Fruit fly (Drosophila melanogaster) whole organism, pupa: ENCODE results near the gene Sirt4.

Source experiments
- CG10348 ChIP-seq: fragments of 200-800 bp; sonication (Bioruptor generic); IDR thresholded peaks from 2 replicates; pipeline ENCODE4 v1.3.6; 2022; ENCODE audit warnings: missing biosample characterization, missing genetic modification characterization
- CG12605 ChIP-seq: fragments of 200-800 bp; sonication (Bioruptor generic); IDR thresholded peaks from 2 replicates; pipeline ENCODE4 v1.3.6; 2022; ENCODE audit warnings: missing biosample characterization, missing genetic modification characterization
- CG13204 ChIP-seq: fragments of 200-800 bp; sonication (Bioruptor generic); optimal IDR thresholded peaks from 2 replicates; lab custom pipeline; 2018; ENCODE audit warnings: missing biosample characterization, mild to moderate bottlenecking, missing genetic modification characterization, moderate library complexity
- CG14655 ChIP-seq: fragments of 200-800 bp; sonication (Bioruptor generic); optimal IDR thresholded peaks from 3 replicates; lab custom pipeline; 2017; ENCODE audit warnings: mild to moderate bottlenecking, missing biosample characterization, missing genetic modification reagents, missing genetic modification characterization
- CG15710 ChIP-seq: fragments of 200-800 bp; sonication (Bioruptor generic); optimal IDR thresholded peaks from 2 replicates; lab custom pipeline; 2018; ENCODE audit warnings: missing biosample characterization, mild to moderate bottlenecking, missing genetic modification characterization, moderate library complexity
- CG17806 ChIP-seq: fragments of 200-800 bp; sonication (Bioruptor generic); optimal IDR thresholded peaks from 2 replicates; lab custom pipeline; 2018; ENCODE audit warnings: missing biosample characterization, mild to moderate bottlenecking, missing genetic modification characterization, moderate library complexity
- CG32121 ChIP-seq: fragments of 200-800 bp; sonication (Bioruptor generic); IDR thresholded peaks from 2 replicates; pipeline ENCODE4 v1.3.6; 2022; ENCODE audit warnings: missing biosample characterization, missing genetic modification characterization
- CG34367 ChIP-seq: fragments of 200-800 bp; sonication (Bioruptor generic); optimal IDR thresholded peaks from 2 replicates; lab custom pipeline; 2018; ENCODE audit warnings: missing biosample characterization, mild to moderate bottlenecking, missing genetic modification characterization
- CG4496 ChIP-seq: fragments of 200-800 bp; sonication (Bioruptor generic); IDR thresholded peaks from 3 replicates; pipeline ENCODE4 v1.3.6; 2022; ENCODE audit warnings: missing biosample characterization, missing genetic modification characterization
- CG8159 ChIP-seq: fragments of 200-800 bp; sonication (Bioruptor generic); optimal IDR thresholded peaks from 3 replicates; lab custom pipeline; 2018; ENCODE audit warnings: missing biosample characterization, mild to moderate bottlenecking, missing genetic modification characterization, moderate library complexity
- CG8301 ChIP-seq: fragments of 200-800 bp; sonication (Bioruptor generic); optimal IDR thresholded peaks from 2 replicates; lab custom pipeline; 2018; ENCODE audit warnings: missing biosample characterization, mild to moderate bottlenecking, missing genetic modification characterization
- CG9948 ChIP-seq: fragments of 200-800 bp; sonication (Bioruptor generic); optimal IDR thresholded peaks from 2 replicates; lab custom pipeline; 2018; ENCODE audit warnings: missing biosample characterization, mild to moderate bottlenecking, missing genetic modification characterization, moderate library complexity
- D1 ChIP-seq: fragments of 200-800 bp; sonication (Bioruptor generic); optimal IDR thresholded peaks from 2 replicates; lab custom pipeline; 2018; ENCODE audit warnings: missing biosample characterization, mild to moderate bottlenecking, missing genetic modification characterization, moderate library complexity
- EcR ChIP-seq: fragments of 200-800 bp; sonication (Bioruptor generic); optimal IDR thresholded peaks from 3 replicates; lab custom pipeline; 2019; ENCODE audit warnings: missing biosample characterization, missing genetic modification characterization, mild to moderate bottlenecking, moderate library complexity, missing genetic modification reagents
- Ets98B ChIP-seq: fragments of 200-800 bp; sonication (Bioruptor generic); IDR thresholded peaks from 2 replicates; pipeline ENCODE4 v1.3.6; 2022; ENCODE audit warnings: missing biosample characterization, missing genetic modification characterization
- Pif1A ChIP-seq: fragments of 200-800 bp; sonication (Bioruptor generic); optimal IDR thresholded peaks from 3 replicates; lab custom pipeline; 2016; ENCODE audit warnings: missing biosample characterization, missing genetic modification characterization
- Pif1B ChIP-seq: fragments of 200-800 bp; sonication (Bioruptor generic); optimal IDR thresholded peaks from 3 replicates; lab custom pipeline; 2016; ENCODE audit warnings: missing biosample characterization, missing genetic modification characterization
- Snoo ChIP-seq: fragments of 200-800 bp; sonication (Bioruptor generic); optimal IDR thresholded peaks from 3 replicates; lab custom pipeline; 2017; ENCODE audit warnings: missing biosample characterization, mild to moderate bottlenecking, missing genetic modification characterization, inconsistent platforms
- fd96Ca ChIP-seq: fragments of 200-800 bp; sonication (Bioruptor generic); IDR thresholded peaks from 3 replicates; pipeline ENCODE4 v1.3.6; 2022; ENCODE audit warnings: missing biosample characterization, missing genetic modification characterization
- gl ChIP-seq: fragments of 200-800 bp; sonication (Bioruptor generic); optimal IDR thresholded peaks from 2 replicates; lab custom pipeline; 2018; ENCODE audit warnings: missing biosample characterization, mild to moderate bottlenecking, missing genetic modification characterization
- rn ChIP-seq: fragments of 200-800 bp; sonication (Bioruptor generic); IDR thresholded peaks from 2 replicates; pipeline ENCODE4 v1.3.6; 2022; ENCODE audit warnings: missing biosample characterization, missing genetic modification characterization

Sirt4 gene

dm6 chrX:5665902-5666301 is at the start of gene Sirt4, which contains the start of gene CG4119:
TSS of gene Sirt4 (minus strand) at chrX:5665940.
TSS of gene CG4119 (plus strand) at chrX:5666052.
- TF ChIP-seq CG4496 (GFP tag; lab: Robert Waterston, UW), result 0 out of 3 replicates have a peak, but pooled peaks have one; percentile 23
- no peak for TF ChIP-seq CG15710 (tag; lab: Kevin White, UChicago)
- TF ChIP-seq EcR, result peak; percentile 25
- no peak for TF ChIP-seq rn (GFP tag; lab: Robert Waterston, UW)
- no peak for TF ChIP-seq CG14655 (GFP tag; lab: Kevin White, UChicago)
- TF ChIP-seq CG8301 (tag; lab: Kevin White, UChicago), result no peak

DNA sequence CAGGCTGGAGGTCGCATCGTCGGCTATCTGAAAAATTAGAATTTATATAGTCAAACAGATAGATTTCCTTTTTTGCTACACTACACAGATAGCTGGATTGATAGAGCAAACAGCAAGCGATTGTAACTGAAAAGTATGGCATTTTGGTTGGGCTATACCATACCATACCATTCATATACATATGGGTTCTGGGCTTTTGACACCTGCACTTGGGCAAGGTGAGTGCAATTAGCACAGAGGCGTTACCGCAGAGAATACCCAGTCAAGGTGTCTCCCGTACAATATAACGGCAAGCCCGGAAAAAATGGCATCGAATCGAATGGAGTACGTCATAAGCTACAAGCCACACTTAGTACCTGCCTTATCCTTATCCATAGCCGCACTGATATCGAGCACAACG is 49.0 kb upstream of the Sirt4 start:
- TF ChIP-seq Snoo (no peak), fd96Ca (no peak), Ets98B (GFP tag; lab: Robert Waterston, UW) (no peak), gl (tag; lab: Kevin White, UChicago) (no peak), CG15710 (tag; lab: Kevin White, UChicago) (no peak), rn (GFP tag; lab: Robert Waterston, UW) (no peak), Pif1A (GFP tag; lab: Kevin White, UChicago) (no peak), D1 (tag; lab: Kevin White, UChicago) (no peak), CG4496 (GFP tag; lab: Robert Waterston, UW) (no peak), Pif1B (GFP tag; lab: Kevin White, UChicago) (no peak)

dm6 chrX:5712966-5713365 is 47.2 kb upstream of the Sirt4 start:
- TF ChIP-seq CG34367 (tag; lab: Kevin White, UChicago) (no peak), CG8301 (tag; lab: Kevin White, UChicago) (no peak)
- TF ChIP-seq, all 21 proteins: peak for 0

dm6 chrX:5705899-5706312 is 40.2 kb upstream of the Sirt4 start:
- TF ChIP-seq CG4496 (GFP tag; lab: Robert Waterston, UW), result peak; percentile 97
- peak; percentile 65 for TF ChIP-seq CG17806
- no peak for TF ChIP-seq EcR
- peak; percentile 63 for TF ChIP-seq Pif1B (GFP tag; lab: Kevin White, UChicago)
- peak; percentile 71 for TF ChIP-seq Pif1A (GFP tag; lab: Kevin White, UChicago)
- peak; percentile 53 for TF ChIP-seq CG10348 (GFP tag; lab: Robert Waterston, UW)
- peak; percentile 94 for TF ChIP-seq CG32121 (GFP tag; lab: Robert Waterston, UW)
- peak; percentile 57 for TF ChIP-seq gl (tag; lab: Kevin White, UChicago)
- peak; percentile 86 for TF ChIP-seq rn (GFP tag; lab: Robert Waterston, UW)
- peak; percentile 86 for TF ChIP-seq CG8301 (tag; lab: Kevin White, UChicago)
- peak; percentile 81 for TF ChIP-seq CG8159 (tag; lab: Kevin White, UChicago)
- no peak for TF ChIP-seq Snoo
- TF ChIP-seq CG15710 (tag; lab: Kevin White, UChicago), result peak; percentile 62
- TF ChIP-seq Ets98B (GFP tag; lab: Robert Waterston, UW), result peak; percentile 95
- no peak for TF ChIP-seq CG13204 (GFP tag; lab: Kevin White, UChicago)
- TF ChIP-seq CG12605 (GFP tag; lab: Robert Waterston, UW), result peak; percentile 87
- TF ChIP-seq CG9948 (tag; lab: Kevin White, UChicago), result peak; percentile 62
- TF ChIP-seq CG14655 (GFP tag; lab: Kevin White, UChicago), result peak; percentile 85
- no peak for TF ChIP-seq D1 (tag; lab: Kevin White, UChicago)
- TF ChIP-seq fd96Ca, result peak; percentile 97
- peak; percentile 45 for TF ChIP-seq CG34367 (tag; lab: Kevin White, UChicago)
- TF ChIP-seq, all 21 proteins: peak for 17

dm6 chrX:5705097-5705496 is 39.4 kb upstream of the Sirt4 start:
- TF ChIP-seq CG13204 (GFP tag; lab: Kevin White, UChicago), result no peak
- TF ChIP-seq Pif1A (GFP tag; lab: Kevin White, UChicago), result no peak
- TF ChIP-seq rn (GFP tag; lab: Robert Waterston, UW), result no peak
- TF ChIP-seq CG10348 (GFP tag; lab: Robert Waterston, UW), result no peak
- TF ChIP-seq CG15710 (tag; lab: Kevin White, UChicago), result no peak

DNA sequence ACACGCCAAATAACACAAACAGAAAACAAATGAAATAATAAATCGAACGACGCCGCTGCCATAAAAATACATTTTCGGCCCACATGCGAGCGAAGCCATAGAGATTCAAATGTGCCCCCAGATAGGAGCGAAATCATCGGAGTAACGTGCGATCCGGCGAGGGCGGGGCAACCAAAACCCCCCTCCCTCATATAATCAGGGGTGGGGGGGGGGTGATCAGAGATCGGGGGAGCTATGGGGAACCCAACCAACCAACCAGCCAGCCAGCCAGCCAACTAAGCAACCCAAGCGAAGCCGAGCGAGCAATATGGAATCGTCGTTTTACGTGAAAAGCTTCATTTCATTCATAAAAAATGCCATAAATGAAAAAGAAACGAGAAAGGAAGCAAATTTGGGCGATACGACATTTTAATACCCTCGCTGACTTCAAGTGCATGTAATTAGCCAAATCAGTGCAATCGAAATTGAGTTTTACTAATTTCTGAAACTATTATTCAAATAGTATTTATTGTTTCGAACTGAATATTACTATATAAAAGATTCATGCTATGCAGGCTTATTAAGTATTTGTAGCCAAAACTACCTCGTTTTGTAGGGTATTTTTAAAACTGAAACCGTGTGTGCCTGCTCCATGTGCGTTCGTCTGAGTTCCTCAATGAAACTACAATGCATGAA is 34.2 kb upstream of the Sirt4 start:
- peak; percentile 15 for TF ChIP-seq CG34367 (tag; lab: Kevin White, UChicago)
- peak; percentile 59 for TF ChIP-seq CG15710 (tag; lab: Kevin White, UChicago)
- TF ChIP-seq CG8159 (tag; lab: Kevin White, UChicago), result peak; percentile 70
- peak; percentile 54 for TF ChIP-seq CG14655 (GFP tag; lab: Kevin White, UChicago)
- TF ChIP-seq CG12605 (GFP tag; lab: Robert Waterston, UW), result 0 out of 2 replicates have a peak, but pooled peaks have one; percentile 11
- peak; percentile 26; the same call in 1 of the 2 replicates for TF ChIP-seq CG32121 (GFP tag; lab: Robert Waterston, UW)
- peak; percentile 55 for TF ChIP-seq Pif1B (GFP tag; lab: Kevin White, UChicago)
- TF ChIP-seq D1 (tag; lab: Kevin White, UChicago), result no peak
- no peak for TF ChIP-seq fd96Ca
- no peak for TF ChIP-seq gl (tag; lab: Kevin White, UChicago)
- peak; percentile 40 for TF ChIP-seq Snoo
- peak; percentile 60 for TF ChIP-seq Pif1A (GFP tag; lab: Kevin White, UChicago)
- TF ChIP-seq CG4496 (GFP tag; lab: Robert Waterston, UW), result no peak; the same call in 2 of the 3 replicates
- peak; percentile 53 for TF ChIP-seq CG9948 (tag; lab: Kevin White, UChicago)
- no peak for TF ChIP-seq EcR
- peak; percentile 62 for TF ChIP-seq CG17806
- 0 out of 2 replicates have a peak, but pooled peaks have one; percentile 31 for TF ChIP-seq Ets98B (GFP tag; lab: Robert Waterston, UW)
- TF ChIP-seq CG13204 (GFP tag; lab: Kevin White, UChicago), result no peak
- 0 out of 2 replicates have a peak, but pooled peaks have one; percentile 30 for TF ChIP-seq rn (GFP tag; lab: Robert Waterston, UW)
- TF ChIP-seq CG8301 (tag; lab: Kevin White, UChicago), result peak; percentile 65
- no peak for TF ChIP-seq CG10348 (GFP tag; lab: Robert Waterston, UW)
